Worm (Caenorhabditis elegans) whole organism, L3 larva: Measurements from ENCODE around the gene str-178.

Experiments used
- R02D3.7 ChIP-seq: fragments of 150-350 bp; optimal IDR thresholded peaks from 2 replicates; lab custom pipeline; 2014; ENCODE audit warnings: missing biosample characterization, missing genetic modification characterization
- ZK546.5 ChIP-seq: sonication (generic microtip); optimal IDR thresholded peaks from 2 replicates; lab custom pipeline; 2017; ENCODE audit warnings: missing biosample characterization, missing genetic modification characterization
- aly-2 ChIP-seq: fragments of 150-350 bp; optimal IDR thresholded peaks from 2 replicates; lab custom pipeline; 2014; ENCODE audit warnings: missing biosample characterization, missing genetic modification characterization
- ama-1 ChIP-seq: fragments of 150-350 bp; optimal IDR thresholded peaks from 2 replicates; lab custom pipeline; 2018
- ceh-16 ChIP-seq: sonication (generic microtip); optimal IDR thresholded peaks from 2 replicates; lab custom pipeline; 2017; ENCODE audit warnings: missing biosample characterization, missing genetic modification characterization
- ceh-28 ChIP-seq: fragments of 150-350 bp; optimal IDR thresholded peaks from 2 replicates; lab custom pipeline; 2014; ENCODE audit warnings: missing biosample characterization, missing genetic modification reagents, missing genetic modification characterization
- ceh-82 ChIP-seq: fragments of 150-350 bp; optimal IDR thresholded peaks from 2 replicates; lab custom pipeline; 2014; ENCODE audit warnings: missing biosample characterization, missing genetic modification characterization
- ceh-9 ChIP-seq: sonication (generic microtip); optimal IDR thresholded peaks from 2 replicates; lab custom pipeline; 2018; ENCODE audit warnings: missing biosample characterization, missing genetic modification characterization
- daf-12 ChIP-seq: fragments of 150-350 bp; optimal IDR thresholded peaks from 2 replicates; lab custom pipeline; 2014; ENCODE audit warnings: missing biosample characterization, missing genetic modification reagents, missing genetic modification characterization
- egl-5 ChIP-seq: fragments of 150-350 bp; optimal IDR thresholded peaks from 2 replicates; lab custom pipeline; 2017; ENCODE audit warnings: missing biosample characterization, missing genetic modification reagents, missing genetic modification characterization, inconsistent platforms
- elt-1 ChIP-seq: fragments of 150-350 bp; optimal IDR thresholded peaks from 2 replicates; lab custom pipeline; 2014; ENCODE audit warnings: missing biosample characterization, missing genetic modification characterization
- elt-3 ChIP-seq, 3 experiments: fragments of 150-350 bp in 1 of 3; sonication (generic microtip) in 2 of 3; optimal IDR thresholded peaks; 2 replicates in 2 of 3; 4 replicates in 1 of 3; lab custom pipeline; 2014 to 2017; ENCODE audit warnings: missing biosample characterization in 3 of 3, missing genetic modification characterization in 3 of 3
- eor-1 ChIP-seq, 2 experiments: fragments of 150-350 bp; optimal IDR thresholded peaks; 2 replicates each; lab custom pipeline; 2014 to 2018; ENCODE audit warnings: missing biosample characterization in 2 of 2, missing genetic modification characterization in 2 of 2
- fkh-10 ChIP-seq: sonication (generic microtip); optimal IDR thresholded peaks from 2 replicates; lab custom pipeline; 2017; ENCODE audit warnings: missing biosample characterization, missing genetic modification reagents, missing genetic modification characterization
- fkh-2 ChIP-seq: fragments of 150-350 bp; optimal IDR thresholded peaks from 2 replicates; lab custom pipeline; 2014; ENCODE audit warnings: missing biosample characterization, missing genetic modification reagents, missing genetic modification characterization
- fos-1 ChIP-seq: fragments of 150-350 bp; optimal IDR thresholded peaks from 2 replicates; lab custom pipeline; 2014; ENCODE audit warnings: missing biosample characterization, missing genetic modification characterization
- jun-1 ChIP-seq: fragments of 150-350 bp; optimal IDR thresholded peaks from 2 replicates; lab custom pipeline; 2014; ENCODE audit warnings: missing biosample characterization, missing genetic modification reagents, missing genetic modification characterization
- lin-15B ChIP-seq: fragments of 150-350 bp; optimal IDR thresholded peaks from 2 replicates; lab custom pipeline; 2014; ENCODE audit warnings: missing biosample characterization, missing genetic modification characterization
- lin-39 ChIP-seq: fragments of 150-350 bp; optimal IDR thresholded peaks from 2 replicates; lab custom pipeline; 2018; ENCODE audit warnings: missing biosample characterization, missing genetic modification reagents, missing genetic modification characterization
- lsy-12 ChIP-seq: sonication (generic microtip); optimal IDR thresholded peaks from 2 replicates; lab custom pipeline; 2016; ENCODE audit warnings: mild to moderate bottlenecking, missing genetic modification characterization, missing compliant biosample characterization
- mdl-1 ChIP-seq: fragments of 150-350 bp; optimal IDR thresholded peaks from 2 replicates; lab custom pipeline; 2014; ENCODE audit warnings: missing biosample characterization, missing genetic modification characterization
- mml-1 ChIP-seq: fragments of 150-350 bp; sonication (generic microtip); optimal IDR thresholded peaks from 3 replicates; lab custom pipeline; 2014; ENCODE audit warnings: missing biosample characterization, missing genetic modification characterization
- nfya-1 ChIP-seq: sonication (generic microtip); optimal IDR thresholded peaks from 2 replicates; lab custom pipeline; 2017; ENCODE audit warnings: missing genetic modification characterization, mild to moderate bottlenecking, missing compliant biosample characterization, antibody characterized with exemption, moderate library complexity; ENCODE audit not compliant: insufficient read depth
- nhr-11 ChIP-seq: fragments of 150-350 bp; optimal IDR thresholded peaks from 2 replicates; lab custom pipeline; 2014; ENCODE audit warnings: missing biosample characterization, missing genetic modification characterization
- nhr-12 ChIP-seq: fragments of 150-350 bp; optimal IDR thresholded peaks from 2 replicates; lab custom pipeline; 2014; ENCODE audit warnings: missing biosample characterization, missing genetic modification characterization
- nhr-23 ChIP-seq: fragments of 150-350 bp; optimal IDR thresholded peaks from 2 replicates; lab custom pipeline; 2014; ENCODE audit warnings: missing biosample characterization, missing genetic modification reagents, missing genetic modification characterization
- nhr-25 ChIP-seq: sonication (generic microtip); optimal IDR thresholded peaks from 2 replicates; lab custom pipeline; 2017; ENCODE audit warnings: missing biosample characterization, missing genetic modification characterization
- nhr-43 ChIP-seq: sonication (generic microtip); optimal IDR thresholded peaks from 2 replicates; lab custom pipeline; 2016; ENCODE audit warnings: mild to moderate bottlenecking, missing genetic modification characterization, missing compliant biosample characterization; ENCODE audit not compliant: poor library complexity, severe bottlenecking
- nhr-76 ChIP-seq: fragments of 150-350 bp; sonication (generic microtip); optimal IDR thresholded peaks from 5 replicates; lab custom pipeline; 2014; ENCODE audit warnings: missing biosample characterization, missing genetic modification characterization
- nhr-77 ChIP-seq: fragments of 150-350 bp; optimal IDR thresholded peaks from 2 replicates; lab custom pipeline; 2014; ENCODE audit warnings: missing biosample characterization, missing genetic modification characterization
- pha-4 ChIP-seq: fragments of 150-350 bp; optimal IDR thresholded peaks from 2 replicates; lab custom pipeline; 2014; ENCODE audit warnings: missing biosample characterization, missing genetic modification reagents, missing genetic modification characterization
- pqm-1 ChIP-seq: fragments of 150-350 bp; optimal IDR thresholded peaks from 2 replicates; lab custom pipeline; 2017; ENCODE audit warnings: missing biosample characterization, missing genetic modification characterization, inconsistent platforms
- sea-2 ChIP-seq: fragments of 150-350 bp; sonication (generic microtip); optimal IDR thresholded peaks from 4 replicates; lab custom pipeline; 2014; ENCODE audit warnings: missing biosample characterization, missing genetic modification reagents, missing genetic modification characterization
- snpc-4 ChIP-seq: fragments of 150-350 bp; optimal IDR thresholded peaks from 2 replicates; lab custom pipeline; 2014; ENCODE audit warnings: missing biosample characterization, missing genetic modification characterization
- tbx-2 ChIP-seq: sonication (generic microtip); optimal IDR thresholded peaks from 2 replicates; lab custom pipeline; 2016; ENCODE audit warnings: mild to moderate bottlenecking, missing genetic modification characterization, missing compliant biosample characterization
- unc-39 ChIP-seq: sonication (generic microtip); optimal IDR thresholded peaks from 4 replicates; lab custom pipeline; 2017; ENCODE audit warnings: missing biosample characterization, missing genetic modification characterization
- zag-1 ChIP-seq: fragments of 150-350 bp; optimal IDR thresholded peaks from 2 replicates; lab custom pipeline; 2014; ENCODE audit warnings: missing biosample characterization, missing genetic modification characterization
- ztf-11 ChIP-seq: fragments of 150-350 bp; optimal IDR thresholded peaks from 2 replicates; lab custom pipeline; 2014; ENCODE audit warnings: missing biosample characterization, missing genetic modification characterization
- ztf-4 ChIP-seq: fragments of 150-350 bp; optimal IDR thresholded peaks from 2 replicates; lab custom pipeline; 2014; ENCODE audit warnings: missing biosample characterization, missing genetic modification characterization

str-178 gene

ce11 chrV:12716447-12716846, at the start of gene str-178:
Gene str-178, minus strand, starts transcription at chrV:12716547.
- TF ChIP-seq nhr-11 (no peak), fkh-10 (GFP tag; lab: Kevin White, UChicago) (no peak)
- TF ChIP-seq, all 47 proteins: peak for 0

DNA sequence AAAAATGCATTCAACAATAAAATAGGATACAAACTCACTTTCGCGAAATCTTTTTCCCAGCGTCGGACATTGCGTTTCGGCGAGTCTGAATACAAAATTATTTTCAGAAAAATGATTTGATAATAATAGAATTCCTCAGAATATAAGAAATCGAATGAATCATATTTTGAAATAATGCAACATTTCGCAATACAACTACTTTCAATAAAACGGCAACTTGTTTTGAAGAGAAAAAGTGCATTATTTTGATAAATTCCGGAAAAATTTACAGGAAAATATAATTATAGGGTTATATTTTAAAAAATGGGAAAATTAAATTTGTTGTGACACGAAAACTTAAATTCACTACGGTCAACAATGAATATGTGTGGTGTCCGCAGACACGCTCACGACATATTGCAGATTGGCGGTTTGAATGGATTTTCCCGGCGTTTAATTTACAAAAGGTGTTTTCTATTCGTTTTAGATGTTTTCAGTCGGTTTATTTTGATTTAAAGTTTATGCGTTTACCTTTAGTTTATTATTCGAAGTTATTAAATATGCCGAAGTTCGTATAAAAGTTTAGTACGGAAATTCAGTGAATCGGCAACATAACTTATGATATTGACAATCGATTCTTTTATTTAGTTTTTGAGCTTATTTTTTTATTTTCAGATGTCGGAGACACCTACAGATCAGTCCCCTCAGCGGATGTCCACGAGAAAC, 47.1 kb upstream of the str-178 start, which contains the start of the genes abcf-1 and scc-3:
Gene abcf-1, minus strand, starts transcription at position 85 of the 705 bp plus-strand sequence.
Gene scc-3, plus strand, starts transcription at position 655 of the 705 bp plus-strand sequence.
- TF ChIP-seq pqm-1 (tag; lab: Kevin White, UChicago): peak; percentile 2
- TF ChIP-seq lin-15B: peak; percentile 22
- TF ChIP-seq pha-4 (tag; lab: Kevin White, UChicago): peak; percentile 80
- TF ChIP-seq ceh-16 (tag; lab: Kevin White, UChicago): no peak
- no peak for TF ChIP-seq nhr-76 (tag; lab: Kevin White, UChicago)
- TF ChIP-seq snpc-4 (tag; lab: Kevin White, UChicago): no peak
- peak; percentile 78 for TF ChIP-seq nfya-1 (tag; lab: Kevin White, UChicago)

DNA sequence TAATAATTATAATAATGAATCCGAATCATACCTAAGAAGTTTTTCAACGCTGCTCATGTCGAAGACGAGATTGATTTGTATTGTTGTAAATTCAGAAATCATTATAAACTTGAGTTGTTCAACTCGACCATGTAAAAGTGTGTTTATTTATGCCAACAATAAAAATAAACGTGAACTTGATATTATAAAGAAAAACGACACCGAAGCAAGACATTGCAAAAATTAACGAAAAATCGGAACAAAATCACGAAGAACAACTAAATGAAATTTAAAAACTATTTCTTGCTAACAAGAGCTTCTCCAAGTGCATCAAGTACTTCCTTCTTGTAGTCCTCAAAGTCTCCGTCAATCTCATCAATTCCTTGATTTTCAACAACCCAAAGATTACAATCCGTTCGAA, 44.6 kb upstream of the str-178 start, which contains the start of gene F18E2.15:
Gene F18E2.15, minus strand, starts transcription at position 101 of the 400 bp plus-strand sequence.
- TF ChIP-seq eor-1 (tag; optimal IDR thresholded peaks at IDR 0.05; lab: Kevin White, UChicago) (no peak), ztf-4 (tag; lab: Kevin White, UChicago) (no peak), tbx-2 (tag; lab: Kevin White, UChicago) (no peak), ama-1 (lab: Kevin White, UChicago) (no peak), ZK546.5 (tag; lab: Kevin White, UChicago) (no peak), fkh-10 (GFP tag; lab: Kevin White, UChicago) (no peak), sea-2 (no peak), lin-39 (tag; lab: Kevin White, UChicago) (no peak), nhr-77 (tag; lab: Kevin White, UChicago) (no peak), jun-1 (tag; lab: Kevin White, UChicago) (no peak), nhr-43 (no peak), ceh-9 (tag; lab: Kevin White, UChicago) (no peak), fkh-2 (no peak), nhr-23 (no peak), nhr-12 (tag; lab: Kevin White, UChicago) (no peak), ceh-16 (tag; lab: Kevin White, UChicago) (no peak), ceh-28 (tag; lab: Kevin White, UChicago) (no peak), nhr-76 (tag; lab: Kevin White, UChicago) (no peak)

- TF ChIP-seq eor-1 (tag; optimal IDR thresholded peaks at IDR 0.05; lab: Kevin White, UChicago) (no peak), pqm-1 (tag; lab: Kevin White, UChicago) (no peak), mdl-1 (no peak), nhr-11 (no peak), nhr-76 (tag; lab: Kevin White, UChicago) (no peak), fkh-10 (GFP tag; lab: Kevin White, UChicago) (no peak), daf-12 (no peak), snpc-4 (tag; lab: Kevin White, UChicago) (no peak), elt-3 (tag; optimal IDR thresholded peaks at IDR 0.05; lab: Kevin White, UChicago) (no peak), ztf-4 (tag; lab: Kevin White, UChicago) (no peak), ceh-28 (tag; lab: Kevin White, UChicago) (no peak), ztf-11 (tag; lab: Kevin White, UChicago) (no peak), fos-1 (tag; lab: Kevin White, UChicago) (no peak)
Measured at ce11 chrV:12759660-12760059, 43.3 kb upstream of the str-178 start, which contains the start of gene papl-1. Gene papl-1, minus strand, starts transcription at chrV:12759760.

DNA sequence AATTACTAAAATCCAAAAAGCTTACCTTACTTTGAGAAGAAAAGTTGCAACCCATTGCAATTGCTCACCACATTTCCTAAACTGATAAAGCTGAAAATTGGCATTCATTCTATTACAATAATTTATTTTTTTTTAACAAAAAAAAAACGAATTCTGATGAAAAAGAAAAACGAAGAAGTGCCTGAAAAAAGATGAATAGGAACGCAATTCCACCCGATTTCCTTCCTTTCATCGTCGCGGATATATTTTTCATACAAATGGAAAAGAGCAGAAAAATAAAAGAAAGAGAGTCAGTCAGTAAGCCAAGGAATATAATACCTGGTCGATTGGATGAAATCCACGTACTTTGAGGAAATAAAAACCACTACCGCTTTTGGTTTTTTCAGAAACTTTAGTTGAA, 38.5 kb upstream of the str-178 start, which contains the start of gene gpa-13:
Gene gpa-13, minus strand, starts transcription at position 101 of the 400 bp plus-strand sequence.
- TF ChIP-seq ceh-16 (tag; lab: Kevin White, UChicago) (no peak), egl-5 (tag; lab: Kevin White, UChicago) (no peak), pha-4 (tag; lab: Kevin White, UChicago) (no peak), lsy-12 (tag; lab: Kevin White, UChicago) (no peak), sea-2 (no peak), lin-39 (tag; lab: Kevin White, UChicago) (no peak), nhr-11 (no peak), nhr-12 (tag; lab: Kevin White, UChicago) (no peak), mdl-1 (no peak), nhr-25 (no peak), daf-12 (no peak), mml-1 (tag; lab: Kevin White, UChicago) (no peak), unc-39 (tag; lab: Kevin White, UChicago) (no peak), ceh-82 (tag; lab: Kevin White, UChicago) (no peak), zag-1 (no peak), elt-1 (tag; lab: Kevin White, UChicago) (no peak), pqm-1 (tag; lab: Kevin White, UChicago) (no peak), R02D3.7 (tag; lab: Kevin White, UChicago) (no peak), aly-2 (tag; lab: Kevin White, UChicago) (no peak)
- TF ChIP-seq, all 47 proteins: peak for 0
